Fruit fly (Drosophila melanogaster) whole organism: ENCODE measurements around the gene fzy.

Experiments used
- CG8478 ChIP-seq: fragments of >200 bp; optimal IDR thresholded peaks from 2 replicates; lab custom pipeline; 2018; ENCODE audit warnings: inconsistent platforms
- Dll ChIP-seq: fragments of >200 bp; optimal IDR thresholded peaks from 2 replicates; lab custom pipeline; 2017
- pan ChIP-seq: fragments of >200 bp; optimal IDR thresholded peaks from 2 replicates; lab custom pipeline; 2017
- psq ChIP-seq: fragments of >200 bp; optimal IDR thresholded peaks from 2 replicates; lab custom pipeline; 2017
- usp ChIP-seq: fragments of >200 bp; optimal IDR thresholded peaks from 2 replicates; lab custom pipeline; 2017; ENCODE audit warnings: missing biosample characterization, missing genetic modification characterization, mixed read lengths

DNA sequence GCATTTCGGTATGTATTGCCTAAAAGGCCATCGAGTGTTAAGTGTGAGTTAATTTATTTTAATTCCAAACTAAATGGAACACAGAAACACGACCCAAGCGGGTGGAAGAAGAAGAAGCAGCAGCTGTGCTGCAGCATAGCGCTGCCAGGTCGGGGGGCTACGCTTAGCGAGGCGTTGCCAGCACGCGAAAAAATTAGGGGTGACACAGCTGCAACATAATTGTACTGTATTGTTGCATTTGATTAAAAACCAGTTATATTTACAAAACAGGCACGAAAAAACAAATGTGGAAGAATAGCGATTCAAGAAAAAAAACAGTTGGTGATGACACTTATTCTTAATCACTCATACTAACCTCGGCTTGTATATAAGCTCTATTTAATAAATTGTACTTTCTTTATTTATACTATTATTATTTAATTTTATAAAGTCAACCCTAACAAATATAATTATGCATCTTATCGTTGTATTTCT, 39.4 kb downstream of the fzy start:
- TF ChIP-seq psq (lab: Kevin White, UChicago) = no peak
- no peak for TF ChIP-seq pan (lab: Kevin White, UChicago)
- no peak for TF ChIP-seq usp
- TF ChIP-seq Dll (lab: Kevin White, UChicago) = no peak
- no peak for TF ChIP-seq CG8478 (lab: Kevin White, UChicago)
